Worm (Caenorhabditis elegans) whole organism, L1 larva: Measurements from ENCODE around the gene nhr-219.
A peak's percentile ranks its signal among the peaks of the same experiment; 100 is the strongest.

ENCODE experiments used
- C34B4.2 ChIP-seq: sonication (generic microtip); optimal IDR thresholded peaks from 2 replicates; lab custom pipeline; 2017; ENCODE audit warnings: mild to moderate bottlenecking, missing genetic modification characterization, missing compliant biosample characterization
- Y116A8C.19 ChIP-seq: sonication (generic microtip); optimal IDR thresholded peaks from 2 replicates; lab custom pipeline; 2016; ENCODE audit warnings: missing compliant biosample characterization, missing genetic modification characterization, borderline replicate concordance
- alr-1 ChIP-seq: fragments of 200-800 bp; sonication (Bioruptor generic); optimal IDR thresholded peaks from 2 replicates; lab custom pipeline; 2018; ENCODE audit warnings: borderline replicate concordance, mild to moderate bottlenecking, missing genetic modification characterization, missing compliant biosample characterization
- aly-2 ChIP-seq: fragments of 150-350 bp; optimal IDR thresholded peaks from 2 replicates; lab custom pipeline; 2014; ENCODE audit warnings: missing biosample characterization, missing genetic modification characterization
- ama-1 ChIP-seq: fragments of 150-350 bp; optimal IDR thresholded peaks from 2 replicates; lab custom pipeline; 2014
- blmp-1 ChIP-seq: fragments of 150-350 bp; optimal IDR thresholded peaks from 2 replicates; lab custom pipeline; 2014; ENCODE audit warnings: missing biosample characterization, missing genetic modification characterization
- ceh-82 ChIP-seq, 3 experiments: fragments of 150-350 bp in 1 of 3; sonication (generic microtip) in 2 of 3; optimal IDR thresholded peaks; 2 replicates each; lab custom pipeline; 2014 to 2017; ENCODE audit warnings: missing biosample characterization in 3 of 3, missing genetic modification characterization in 3 of 3
- ces-1 ChIP-seq: fragments of 150-350 bp; optimal IDR thresholded peaks from 2 replicates; lab custom pipeline; 2014; ENCODE audit warnings: missing biosample characterization, missing genetic modification reagents, missing genetic modification characterization
- efl-1 ChIP-seq, 4 experiments: fragments of 150-350 bp; optimal IDR thresholded peaks in 3 of 4; peaks in 1 of 4; 1 replicate in 1 of 4; 2 replicates in 3 of 4; lab custom pipeline; 2014; ENCODE audit warnings: missing biosample characterization in 2 of 4, missing genetic modification characterization in 2 of 4, missing genetic modification reagents in 2 of 4
- elt-3 ChIP-seq, 6 experiments: fragments of 150-350 bp in 1 of 6; sonication (generic microtip); optimal IDR thresholded peaks; 2 replicates each; lab custom pipeline; 2017 to 2018; ENCODE audit warnings: missing biosample characterization in 6 of 6, missing genetic modification characterization in 6 of 6, inconsistent platforms in 1 of 6
- fkh-8 ChIP-seq: sonication (generic microtip); optimal IDR thresholded peaks from 2 replicates; lab custom pipeline; 2016; ENCODE audit warnings: mild to moderate bottlenecking, missing genetic modification characterization, missing compliant biosample characterization
- hlh-4 ChIP-seq: sonication (generic microtip); optimal IDR thresholded peaks from 2 replicates; lab custom pipeline; 2016; ENCODE audit warnings: mild to moderate bottlenecking, missing genetic modification characterization, missing compliant biosample characterization
- hpl-2 ChIP-seq: fragments of 150-350 bp; optimal IDR thresholded peaks from 2 replicates; lab custom pipeline; 2014; ENCODE audit warnings: missing biosample characterization, missing genetic modification reagents, missing genetic modification characterization
- isw-1 ChIP-seq: fragments of 200-800 bp; sonication (Bioruptor generic); IDR thresholded peaks from 2 replicates; pipeline ENCODE4 v1.3.6; 2022; ENCODE audit warnings: missing genetic modification characterization, missing compliant biosample characterization
- lin-14 ChIP-seq: fragments of 200-800 bp; sonication (Bioruptor generic); optimal IDR thresholded peaks from 2 replicates; lab custom pipeline; 2018; ENCODE audit warnings: mild to moderate bottlenecking, missing genetic modification characterization, moderate library complexity, missing compliant biosample characterization
- lsy-2 ChIP-seq, 2 experiments: fragments of 150-350 bp; optimal IDR thresholded peaks; 2 replicates each; lab custom pipeline; 2014; ENCODE audit warnings: missing biosample characterization in 2 of 2, missing genetic modification characterization in 2 of 2
- mep-1 ChIP-seq: fragments of 150-350 bp; optimal IDR thresholded peaks from 2 replicates; lab custom pipeline; 2014; ENCODE audit warnings: missing biosample characterization, missing genetic modification characterization
- nhr-11 ChIP-seq: fragments of 150-350 bp; optimal IDR thresholded peaks from 2 replicates; lab custom pipeline; 2014; ENCODE audit warnings: missing biosample characterization, missing genetic modification characterization
- nhr-12 ChIP-seq: sonication (generic microtip); optimal IDR thresholded peaks from 2 replicates; lab custom pipeline; 2017; ENCODE audit warnings: missing biosample characterization, missing genetic modification characterization
- nhr-19 ChIP-seq: fragments of 200-800 bp; sonication (Bioruptor generic); conservative IDR thresholded peaks from 2 replicates; pipeline ENCODE4 v1.3.6; 2022; ENCODE audit warnings: missing genetic modification characterization, missing compliant biosample characterization
- nhr-20 ChIP-seq: sonication (generic microtip); optimal IDR thresholded peaks from 2 replicates; lab custom pipeline; 2016; ENCODE audit warnings: mild to moderate bottlenecking, missing genetic modification characterization, missing compliant biosample characterization
- nhr-71 ChIP-seq: sonication (generic microtip); optimal IDR thresholded peaks from 2 replicates; lab custom pipeline; 2016; ENCODE audit warnings: mild to moderate bottlenecking, missing genetic modification characterization, moderate library complexity, missing compliant biosample characterization
- nhr-85 ChIP-seq: sonication (generic microtip); peaks from one replicate; lab custom pipeline; 2016; ENCODE audit warnings: missing genetic modification characterization, inconsistent platforms, missing compliant biosample characterization
- nhr-90 ChIP-seq: sonication (generic microtip); optimal IDR thresholded peaks from 2 replicates; lab custom pipeline; 2016; ENCODE audit warnings: mild to moderate bottlenecking, missing genetic modification characterization, missing compliant biosample characterization; ENCODE audit not compliant: poor library complexity
- rnt-1 ChIP-seq: sonication (generic microtip); optimal IDR thresholded peaks from 2 replicates; lab custom pipeline; 2016; ENCODE audit warnings: mild to moderate bottlenecking, missing genetic modification characterization, moderate library complexity, missing compliant biosample characterization
- skn-1 ChIP-seq: fragments of 150-350 bp; optimal IDR thresholded peaks from 2 replicates; lab custom pipeline; 2014; ENCODE audit warnings: missing biosample characterization, missing genetic modification characterization
- snu-23 ChIP-seq: sonication (generic microtip); optimal IDR thresholded peaks from 2 replicates; lab custom pipeline; 2016; ENCODE audit warnings: missing genetic modification characterization, missing compliant biosample characterization
- sox-4 ChIP-seq: sonication (generic microtip); optimal IDR thresholded peaks from 2 replicates; lab custom pipeline; 2016; ENCODE audit warnings: missing genetic modification characterization, missing compliant biosample characterization
- swsn-7 ChIP-seq: sonication (generic microtip); optimal IDR thresholded peaks from 2 replicates; lab custom pipeline; 2016; ENCODE audit warnings: missing genetic modification characterization, missing compliant biosample characterization
- tbx-2 ChIP-seq: sonication (generic microtip); optimal IDR thresholded peaks from 2 replicates; lab custom pipeline; 2016; ENCODE audit warnings: missing genetic modification characterization, missing compliant biosample characterization
- xbp-1 ChIP-seq: sonication (generic microtip); optimal IDR thresholded peaks from 2 replicates; lab custom pipeline; 2016; ENCODE audit warnings: missing genetic modification characterization, missing compliant biosample characterization

nhr-219 gene

DNA sequence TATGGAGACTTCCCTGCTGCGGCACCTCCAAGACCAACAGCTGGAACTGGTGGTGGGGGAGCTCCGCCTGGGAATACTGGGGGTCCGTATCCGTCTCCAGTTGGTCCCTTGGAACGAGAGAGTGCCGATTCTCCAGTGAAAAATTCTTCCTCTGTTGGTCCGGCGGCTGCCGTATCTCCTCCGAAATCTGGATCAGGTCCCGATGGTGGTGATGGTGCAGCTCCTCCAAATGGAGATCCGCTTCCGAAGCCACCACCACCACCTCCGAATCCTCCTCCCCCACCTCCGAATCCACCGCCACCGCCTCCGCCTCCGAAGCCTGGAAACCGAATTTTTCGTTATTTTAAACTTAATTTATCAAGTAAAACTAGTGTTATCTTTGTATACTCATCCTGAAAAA is 25.6 kb downstream of the nhr-219 start:
- no peak for TF ChIP-seq nhr-12 (tag; lab: Kevin White, UChicago)
- TF ChIP-seq elt-3 (tag; optimal IDR thresholded peaks at IDR 0.05; lab: Kevin White, UChicago), result no peak
- TF ChIP-seq hpl-2 (GFP tag; lab: Kevin White, UChicago), result no peak
- TF ChIP-seq sox-4, result no peak
- TF ChIP-seq fkh-8 (tag; lab: Kevin White, UChicago), result no peak
- TF ChIP-seq alr-1 (tag; lab: Kevin White, UChicago), result no peak

DNA sequence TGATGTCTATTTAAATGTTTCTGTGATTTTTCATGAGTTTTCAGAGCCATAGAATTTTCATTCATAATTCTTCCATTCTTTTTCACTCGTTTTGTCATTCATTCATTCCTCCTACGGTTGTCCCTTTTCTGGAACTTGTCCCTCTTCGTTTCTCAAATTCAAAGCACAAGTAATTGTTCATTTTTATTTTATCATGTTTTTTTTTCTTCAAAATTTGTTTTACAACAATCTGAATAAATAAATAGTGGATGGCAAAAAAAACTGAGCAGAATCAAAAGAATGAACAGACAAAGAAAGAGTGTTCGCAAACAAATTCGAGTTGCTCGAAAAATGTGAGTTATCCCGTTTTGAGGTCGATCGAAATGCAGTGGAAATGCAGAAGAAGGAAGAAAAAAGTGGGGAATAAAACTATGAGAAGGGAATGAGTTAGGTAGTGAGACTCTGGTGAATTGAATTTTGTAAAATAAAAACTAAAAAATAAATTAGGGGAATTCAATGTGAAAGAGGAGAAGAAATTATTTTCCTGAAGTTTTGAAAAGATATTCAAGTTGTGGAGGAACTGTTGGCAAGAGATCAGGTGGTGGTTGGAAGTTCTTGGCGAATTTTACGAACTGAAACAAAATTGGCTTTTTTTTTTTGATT is 26.4 kb downstream of the nhr-219 start:
- TF ChIP-seq lin-14 (GFP tag; lab: Kevin White, UChicago), result no peak
- peak; percentile 65 for TF ChIP-seq nhr-85 (tag; lab: Kevin White, UChicago)
- peak; percentile 62 for TF ChIP-seq snu-23
- no peak for TF ChIP-seq efl-1 (optimal IDR thresholded peaks at IDR 0.05; lab: Kevin White, UChicago)
- TF ChIP-seq efl-1 (GFP tag; optimal IDR thresholded peaks at IDR 0.05 in 1 of 2; lab: Kevin White, UChicago), result peak in 1 of 2 experiments; percentile 8
- TF ChIP-seq elt-3 (tag; optimal IDR thresholded peaks at IDR 0.05; lab: Kevin White, UChicago), result peak in 1 of 6 experiments; percentile 20
- peak; percentile 97 for TF ChIP-seq aly-2 (tag; lab: Kevin White, UChicago)
- TF ChIP-seq nhr-71, result peak; percentile 60
- TF ChIP-seq nhr-20 (tag; lab: Kevin White, UChicago), result peak; percentile 48
- TF ChIP-seq nhr-19 (GFP tag; lab: Robert Waterston, UW), result peak; percentile 51
- peak; percentile 35 for TF ChIP-seq skn-1
- TF ChIP-seq ceh-82 (tag; optimal IDR thresholded peaks at IDR 0.05; lab: Kevin White, UChicago), result no peak
- TF ChIP-seq swsn-7, result peak; percentile 32
- no peak for TF ChIP-seq hlh-4 (tag; lab: Kevin White, UChicago)
- no peak for TF ChIP-seq Y116A8C.19 (tag; lab: Kevin White, UChicago)
- peak; percentile 17 for TF ChIP-seq blmp-1 (tag; lab: Kevin White, UChicago)
- TF ChIP-seq ces-1, result no peak
- peak in 1 of 2 experiments; percentile 28 for TF ChIP-seq lsy-2 (tag; optimal IDR thresholded peaks at IDR 0.05; lab: Kevin White, UChicago)
- peak; percentile 93 for TF ChIP-seq ama-1 (lab: Kevin White, UChicago)
- TF ChIP-seq rnt-1 (tag; lab: Kevin White, UChicago), result peak; percentile 26
- TF ChIP-seq nhr-90 (tag; lab: Kevin White, UChicago), result peak; percentile 38
- peak; percentile 1 for TF ChIP-seq xbp-1 (tag; lab: Kevin White, UChicago)
- peak; percentile 72 for TF ChIP-seq mep-1 (tag; lab: Kevin White, UChicago)
- TF ChIP-seq, all 84 proteins: peak for 17

DNA sequence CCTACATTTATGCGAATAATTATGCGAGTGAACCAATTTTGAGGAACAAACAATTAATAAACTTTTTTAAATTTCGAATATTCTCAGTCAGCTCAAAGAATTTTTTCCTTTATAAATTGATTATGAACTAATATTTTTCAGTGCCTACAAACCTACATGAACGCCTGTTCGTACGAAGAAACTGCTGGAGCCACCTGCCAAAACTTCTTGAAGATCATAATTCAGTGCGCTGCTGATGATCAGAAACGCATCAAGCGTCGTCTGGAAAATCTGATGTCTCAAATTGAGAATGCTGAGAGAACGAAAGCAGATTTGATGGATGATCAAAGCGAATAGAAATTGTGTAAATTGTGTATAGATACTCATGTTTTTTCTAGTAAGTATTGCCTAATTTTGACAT is 27.0 kb downstream of the nhr-219 start:
- TF ChIP-seq nhr-85 (tag; lab: Kevin White, UChicago) (no peak), isw-1 (no peak), nhr-11 (no peak), alr-1 (tag; lab: Kevin White, UChicago) (no peak), tbx-2 (tag; lab: Kevin White, UChicago) (no peak)

DNA sequence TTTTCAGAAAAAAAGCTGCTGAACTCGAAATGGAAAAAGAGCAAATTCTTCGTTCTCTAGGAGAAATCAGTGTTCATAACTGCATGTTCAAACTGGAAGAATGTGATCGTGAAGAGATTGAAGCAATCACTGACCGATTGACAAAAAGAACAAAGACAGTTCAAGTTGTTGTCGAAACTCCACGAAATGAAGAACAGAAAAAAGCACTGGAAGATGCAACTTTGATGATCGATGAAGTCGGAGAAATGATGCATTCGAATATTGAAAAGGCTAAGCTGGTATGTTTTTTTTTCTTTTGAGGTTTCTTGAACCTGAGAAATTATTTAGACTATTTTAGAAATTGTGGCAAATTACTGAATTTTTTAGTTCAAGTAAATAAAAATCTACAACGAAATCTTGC is 27.5 kb downstream of the nhr-219 start:
- TF ChIP-seq C34B4.2 (tag; lab: Kevin White, UChicago) (no peak), ama-1 (lab: Kevin White, UChicago) (peak; percentile 60)

DNA sequence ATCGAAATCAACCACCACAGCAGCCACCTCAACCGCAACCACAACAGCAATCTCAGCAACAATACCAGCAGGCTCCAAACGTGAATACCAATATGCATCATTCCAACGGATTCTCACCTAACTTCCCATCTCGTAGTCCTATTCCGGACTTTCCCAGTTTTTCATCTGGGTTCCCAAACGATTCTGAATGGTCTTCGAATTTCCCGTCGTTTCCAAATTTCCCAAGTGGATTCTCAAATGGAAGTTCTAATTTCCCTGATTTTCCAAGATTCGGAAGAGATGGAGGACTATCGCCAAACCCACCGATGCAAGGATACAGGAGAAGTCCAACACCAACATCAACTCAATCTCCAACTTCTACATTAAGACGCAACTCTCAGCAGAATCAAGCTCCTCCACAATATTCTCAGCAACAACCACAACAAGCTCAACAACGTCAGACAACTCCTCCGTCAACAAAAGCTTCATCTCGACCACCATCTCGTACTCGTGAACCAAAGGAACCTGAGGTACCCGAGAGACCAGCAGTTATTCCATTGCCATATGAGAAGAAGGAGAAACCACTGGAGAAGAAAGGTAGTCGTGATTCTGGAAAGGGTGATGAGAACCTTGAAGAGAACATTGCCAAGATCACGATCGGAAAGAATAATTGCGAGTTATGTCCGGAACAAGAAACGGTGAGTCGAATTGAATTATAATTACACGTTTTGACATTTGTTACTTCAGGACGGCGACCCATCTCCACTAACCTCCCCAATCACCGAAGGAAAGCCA is 28.3 kb downstream of the nhr-219 start:
- peak; percentile 24 for TF ChIP-seq mep-1 (tag; lab: Kevin White, UChicago)
- no peak for TF ChIP-seq skn-1
- TF ChIP-seq nhr-85 (tag; lab: Kevin White, UChicago), result peak; percentile 42
- TF ChIP-seq isw-1, result no peak
